Fruit fly (Drosophila melanogaster) whole organism, prepupa: ENCODE data around the gene JMJD7.

Experiments used
- Blimp-1 ChIP-seq: fragments of 200-800 bp; sonication (Bioruptor generic); optimal IDR thresholded peaks from 3 replicates; lab custom pipeline; 2017; ENCODE audit warnings: missing biosample characterization, missing genetic modification characterization, mild to moderate bottlenecking, moderate library complexity, missing genetic modification reagents
- CG10669 ChIP-seq: fragments of 200-800 bp; sonication (Bioruptor generic); optimal IDR thresholded peaks from 3 replicates; lab custom pipeline; 2018; ENCODE audit warnings: missing biosample characterization, mild to moderate bottlenecking, missing genetic modification characterization, moderate library complexity
- CG15336 ChIP-seq: fragments of 200-800 bp; sonication (Bioruptor generic); IDR thresholded peaks from 2 replicates; pipeline ENCODE4 v1.3.6; 2022; ENCODE audit warnings: missing biosample characterization, missing genetic modification characterization
- CG6854 ChIP-seq: fragments of 200-800 bp; sonication (Bioruptor generic); optimal IDR thresholded peaks from 2 replicates; lab custom pipeline; 2017; ENCODE audit warnings: missing biosample characterization, mild to moderate bottlenecking, missing genetic modification characterization
- eg ChIP-seq: fragments of 200-800 bp; sonication (Bioruptor generic); IDR thresholded peaks from 3 replicates; pipeline ENCODE4 v1.3.6; 2022; ENCODE audit warnings: missing biosample characterization, missing genetic modification characterization

- TF ChIP-seq Blimp-1 (GFP tag; lab: Kevin White, UChicago): no peak
- TF ChIP-seq CG10669: no peak
- TF ChIP-seq CG15336: no peak
- TF ChIP-seq CG6854 (GFP tag; lab: Kevin White, UChicago): no peak
- no peak for TF ChIP-seq eg
Measured at dm6 chr3L:13433522-13433921, 16.6 kb downstream of the JMJD7 start.
